Worm (Caenorhabditis elegans) whole organism, L4/young adult: Measurements from ENCODE around the gene F42A9.8.

Experiments used
- W03F9.2 ChIP-seq: fragments of 150-350 bp; optimal IDR thresholded peaks from 2 replicates; lab custom pipeline; 2014; ENCODE audit warnings: missing biosample characterization, missing genetic modification characterization
- him-1 ChIP-seq: sonication (generic microtip); optimal IDR thresholded peaks from 2 replicates; lab custom pipeline; 2016; ENCODE audit warnings: missing genotype, missing genetic modification reagents, missing genetic modification characterization, missing compliant biosample characterization

ce11 chrIV:8611886-8612542 is 6.6 kb downstream of the F42A9.8 start, which contains the start of the genes F42A9.17 and cyp-33E2:
- TF ChIP-seq W03F9.2 (peak; percentile 28), him-1 (no peak)
